Worm (Caenorhabditis elegans) whole organism, early embryonic: Measurements from ENCODE around the gene srlf-26.

Experiments used
- aly-1 ChIP-seq: sonication (generic microtip); optimal IDR thresholded peaks from 2 replicates; lab custom pipeline; 2016; ENCODE audit warnings: missing genetic modification characterization, missing compliant biosample characterization
- ama-1 ChIP-seq: fragments of 150-350 bp; optimal IDR thresholded peaks from 2 replicates; lab custom pipeline; 2014
- tra-4 ChIP-seq: sonication (generic microtip); optimal IDR thresholded peaks from 2 replicates; lab custom pipeline; 2017; ENCODE audit warnings: missing genetic modification characterization, missing compliant biosample characterization

- no peak for TF ChIP-seq aly-1 (tag; lab: Kevin White, UChicago)
- no peak for TF ChIP-seq ama-1
- TF ChIP-seq tra-4: no peak
Observed at ce11 chrIV:13678649-13679048, at the start of gene srlf-26.
